Fruit fly (Drosophila melanogaster): ENCODE data around the gene wek.

- TF ChIP-seq Ets98B (GFP tag; IDR thresholded peaks at IDR 0.05) = no peak
- TF ChIP-seq CG4496 (GFP tag; IDR thresholded peaks at IDR 0.05) = no peak
- no peak for TF ChIP-seq CG8159 (tag; optimal IDR thresholded peaks at IDR 0.05)
- no peak for TF ChIP-seq CG17806 (tag; optimal IDR thresholded peaks at IDR 0.05)
- no peak for TF ChIP-seq D1 (tag; optimal IDR thresholded peaks at IDR 0.05)
- TF ChIP-seq CG34367 (tag; optimal IDR thresholded peaks at IDR 0.05) = no peak
- no peak for TF ChIP-seq Snoo (tag; optimal IDR thresholded peaks at IDR 0.05)
- no peak for TF ChIP-seq rn (GFP tag; IDR thresholded peaks at IDR 0.05)
- no peak for TF ChIP-seq gl (tag; optimal IDR thresholded peaks at IDR 0.05)
- TF ChIP-seq EcR (GFP tag; optimal IDR thresholded peaks at IDR 0.05) = no peak
- TF ChIP-seq Pif1B (GFP tag; optimal IDR thresholded peaks at IDR 0.05) = no peak
- no peak for TF ChIP-seq CG15710 (tag; optimal IDR thresholded peaks at IDR 0.05)
- no peak for TF ChIP-seq Pif1A (GFP tag; optimal IDR thresholded peaks at IDR 0.05)
Measured at dm6 chr2L:15782996-15783395, 14.8 kb upstream of the wek start.

Measured in whole organism, pupa.